Fruit fly (Drosophila melanogaster) whole organism, embryonic: ENCODE measurements around the gene parvin.
A peak's percentile ranks its signal among the peaks of the same experiment; 100 is the strongest.

Source experiments
- Atf6 ChIP-seq: fragments of 200-800 bp; sonication (Bioruptor generic); IDR thresholded peaks from 2 replicates; pipeline ENCODE4 v1.3.6; 2022; ENCODE audit warnings: missing biosample characterization, missing genetic modification characterization
- BEAF-32 ChIP-seq: fragments of 200-800 bp; sonication (Bioruptor generic); optimal IDR thresholded peaks from 3 replicates; lab custom pipeline; 2017; ENCODE audit warnings: missing biosample characterization, missing genetic modification characterization, mild to moderate bottlenecking, moderate library complexity, missing genetic modification reagents
- CG10654 ChIP-seq: fragments of 200-800 bp; sonication (Bioruptor generic); optimal IDR thresholded peaks from 2 replicates; lab custom pipeline; 2016; ENCODE audit warnings: missing biosample characterization, missing genetic modification characterization
- CG11695 ChIP-seq: fragments of 200-800 bp; sonication (Bioruptor generic); IDR thresholded peaks from 3 replicates; pipeline ENCODE4 v1.3.6; 2022; ENCODE audit warnings: missing biosample characterization, missing genetic modification characterization
- CG12219 ChIP-seq: fragments of 200-800 bp; sonication (Bioruptor generic); optimal IDR thresholded peaks from 3 replicates; lab custom pipeline; 2018; ENCODE audit warnings: missing biosample characterization, mild to moderate bottlenecking, missing genetic modification characterization
- CG12391 ChIP-seq: fragments of 200-800 bp; sonication (Bioruptor generic); optimal IDR thresholded peaks from 3 replicates; lab custom pipeline; 2018; ENCODE audit warnings: missing biosample characterization, mild to moderate bottlenecking, missing genetic modification characterization, moderate library complexity
- CG14441 ChIP-seq: fragments of 200-800 bp; sonication (Bioruptor generic); IDR thresholded peaks from 2 replicates; pipeline ENCODE4 v1.3.6; 2022; ENCODE audit warnings: missing biosample characterization, missing genetic modification characterization
- CG15601 ChIP-seq: fragments of 200-800 bp; sonication (Bioruptor generic); optimal IDR thresholded peaks from 3 replicates; lab custom pipeline; 2019; ENCODE audit warnings: missing biosample characterization, mild to moderate bottlenecking, missing genetic modification characterization, moderate library complexity
- CG17359 ChIP-seq: fragments of 200-800 bp; sonication (Bioruptor generic); optimal IDR thresholded peaks from 3 replicates; lab custom pipeline; 2018; ENCODE audit warnings: missing biosample characterization, mild to moderate bottlenecking, missing genetic modification characterization, moderate library complexity
- CG18764 ChIP-seq: fragments of 200-800 bp; sonication (Bioruptor generic); optimal IDR thresholded peaks from 3 replicates; lab custom pipeline; 2016; ENCODE audit warnings: missing biosample characterization, missing genetic modification characterization
- CG30020 ChIP-seq: fragments of 200-800 bp; optimal IDR thresholded peaks from 2 replicates; lab custom pipeline; 2019; ENCODE audit warnings: missing biosample characterization, mild to moderate bottlenecking, missing genetic modification characterization, moderate library complexity
- CG32772 ChIP-seq: fragments of 200-800 bp; sonication (Bioruptor generic); IDR thresholded peaks from 2 replicates; pipeline ENCODE4 v1.3.6; 2022; ENCODE audit warnings: missing biosample characterization, missing genetic modification characterization
- CG6254 ChIP-seq: fragments of 200-800 bp; sonication (Bioruptor generic); optimal IDR thresholded peaks from 3 replicates; lab custom pipeline; 2017; ENCODE audit warnings: mild to moderate bottlenecking, missing biosample characterization, missing genetic modification reagents, missing genetic modification characterization
- CG6654 ChIP-seq: fragments of 200-800 bp; sonication (Bioruptor generic); optimal IDR thresholded peaks from 2 replicates; lab custom pipeline; 2017; ENCODE audit warnings: missing biosample characterization, mild to moderate bottlenecking, missing genetic modification characterization
- CG6791 ChIP-seq: fragments of 200-800 bp; sonication (Bioruptor generic); IDR thresholded peaks from 3 replicates; pipeline ENCODE4 v1.3.6; 2022; ENCODE audit warnings: missing biosample characterization, missing genetic modification characterization; ENCODE audit not compliant: partially characterized antibody
- CG8359 ChIP-seq: fragments of 200-800 bp; sonication (Bioruptor generic); optimal IDR thresholded peaks from 2 replicates; lab custom pipeline; 2017; ENCODE audit warnings: missing biosample characterization, mild to moderate bottlenecking, missing genetic modification characterization, borderline replicate concordance
- CG9817 ChIP-seq: fragments of 200-800 bp; sonication (Bioruptor generic); optimal IDR thresholded peaks from 2 replicates; lab custom pipeline; 2018; ENCODE audit warnings: missing biosample characterization, mild to moderate bottlenecking, missing genetic modification characterization, moderate library complexity
- CG9876 ChIP-seq: fragments of 200-800 bp; sonication (Bioruptor generic); optimal IDR thresholded peaks from 2 replicates; lab custom pipeline; 2016; ENCODE audit warnings: missing biosample characterization, missing genetic modification characterization
- CrebB ChIP-seq: fragments of 200-800 bp; sonication (Bioruptor generic); optimal IDR thresholded peaks from 3 replicates; lab custom pipeline; 2018; ENCODE audit warnings: missing biosample characterization, mild to moderate bottlenecking, missing genetic modification characterization
- Dek ChIP-seq: fragments of 200-800 bp; sonication (Bioruptor generic); optimal IDR thresholded peaks from 3 replicates; lab custom pipeline; 2019; ENCODE audit warnings: missing biosample characterization, mild to moderate bottlenecking, missing genetic modification characterization, moderate library complexity
- Elba2 ChIP-seq: fragments of 200-800 bp; sonication (Bioruptor generic); optimal IDR thresholded peaks from 3 replicates; lab custom pipeline; 2016; ENCODE audit warnings: missing biosample characterization, missing genetic modification characterization
- Ets65A ChIP-seq: fragments of 200-800 bp; sonication (Bioruptor generic); peaks from one replicate; lab custom pipeline; 2016; ENCODE audit warnings: missing biosample characterization, missing genetic modification characterization
- HmgZ ChIP-seq: fragments of 200-800 bp; sonication (Bioruptor generic); optimal IDR thresholded peaks from 2 replicates; lab custom pipeline; 2018; ENCODE audit warnings: missing biosample characterization, mild to moderate bottlenecking, missing genetic modification characterization
- Hr51 ChIP-seq, 2 experiments: fragments of 200-800 bp; sonication (Bioruptor generic); optimal IDR thresholded peaks; 2 replicates in 1 of 2; 3 replicates in 1 of 2; lab custom pipeline; 2016 to 2018; ENCODE audit warnings: missing biosample characterization in 2 of 2, missing genetic modification characterization in 2 of 2, mild to moderate bottlenecking in 1 of 2, moderate library complexity in 1 of 2
- NC2α ChIP-seq: fragments of 200-800 bp; sonication (Bioruptor generic); optimal IDR thresholded peaks from 2 replicates; lab custom pipeline; 2016; ENCODE audit warnings: missing biosample characterization, missing genetic modification characterization
- NK7.1 ChIP-seq: fragments of 200-800 bp; sonication (Bioruptor generic); optimal IDR thresholded peaks from 3 replicates; lab custom pipeline; 2016; ENCODE audit warnings: missing biosample characterization, missing genetic modification characterization
- Nf-YA ChIP-seq: fragments of 200-800 bp; sonication (Bioruptor generic); IDR thresholded peaks from 2 replicates; pipeline ENCODE4 v1.3.6; 2022; ENCODE audit warnings: missing biosample characterization, missing genetic modification characterization
- Scr ChIP-seq: fragments of 200-800 bp; sonication (Bioruptor generic); IDR thresholded peaks from 2 replicates; pipeline ENCODE4 v1.3.6; 2022; ENCODE audit warnings: missing biosample characterization, missing genetic modification characterization; ENCODE audit not compliant: partially characterized antibody
- Ssrp ChIP-seq: fragments of 200-800 bp; sonication (Bioruptor generic); optimal IDR thresholded peaks from 2 replicates; lab custom pipeline; 2018; ENCODE audit warnings: missing biosample characterization, mild to moderate bottlenecking, missing genetic modification characterization, moderate library complexity
- Xrp1 ChIP-seq: fragments of 200-800 bp; sonication (Bioruptor generic); IDR thresholded peaks from 2 replicates; pipeline ENCODE4 v1.3.6; 2022; ENCODE audit warnings: missing biosample characterization, missing genetic modification characterization
- ci ChIP-seq: fragments of 200-800 bp; sonication (Bioruptor generic); IDR thresholded peaks from 3 replicates; pipeline ENCODE4 v1.3.6; 2022; ENCODE audit warnings: missing biosample characterization, missing genetic modification characterization
- corto ChIP-seq: fragments of 200-800 bp; sonication (Bioruptor generic); optimal IDR thresholded peaks from 2 replicates; lab custom pipeline; 2016; ENCODE audit warnings: missing biosample characterization, mild to moderate bottlenecking, missing genetic modification characterization, moderate library complexity
- esg ChIP-seq: fragments of 200-800 bp; sonication (Bioruptor generic); conservative IDR thresholded peaks from 2 replicates; pipeline ENCODE4 v1.3.6; 2022; ENCODE audit warnings: missing biosample characterization, missing genetic modification characterization
- gfzf ChIP-seq: fragments of 200-800 bp; sonication (Bioruptor generic); optimal IDR thresholded peaks from 2 replicates; lab custom pipeline; 2016; ENCODE audit warnings: missing biosample characterization, mild to moderate bottlenecking, missing genetic modification characterization, moderate library complexity
- gro ChIP-seq: fragments of 200-800 bp; sonication (Bioruptor generic); optimal IDR thresholded peaks from 2 replicates; lab custom pipeline; 2016; ENCODE audit warnings: missing biosample characterization, missing genetic modification characterization
- kah ChIP-seq: fragments of 200-800 bp; sonication (Bioruptor generic); optimal IDR thresholded peaks from 2 replicates; lab custom pipeline; 2018; ENCODE audit warnings: missing biosample characterization, mild to moderate bottlenecking, missing genetic modification characterization
- ken ChIP-seq: fragments of 200-800 bp; sonication (Bioruptor generic); IDR thresholded peaks from 3 replicates; pipeline ENCODE4 v1.3.6; 2022; ENCODE audit warnings: missing biosample characterization, missing genetic modification characterization
- knrl ChIP-seq: fragments of 200-800 bp; sonication (Bioruptor generic); IDR thresholded peaks from 3 replicates; pipeline ENCODE4 v1.3.6; 2022; ENCODE audit warnings: missing biosample characterization, missing genetic modification characterization; ENCODE audit not compliant: partially characterized antibody
- p53 ChIP-seq: fragments of 200-800 bp; sonication (Bioruptor generic); optimal IDR thresholded peaks from 2 replicates; lab custom pipeline; 2016; ENCODE audit warnings: missing biosample characterization, missing genetic modification characterization
- pnt ChIP-seq: fragments of 200-800 bp; sonication (Bioruptor generic); optimal IDR thresholded peaks from 3 replicates; lab custom pipeline; 2016; ENCODE audit warnings: missing biosample characterization, missing genetic modification characterization
- prd ChIP-seq, 3 experiments: fragments of >200 bp in 2 of 3; fragments of 200-800 bp in 1 of 3; sonication (Bioruptor generic) in 1 of 3; optimal IDR thresholded peaks in 2 of 3; IDR thresholded peaks in 1 of 3; 2 replicates in 2 of 3; 3 replicates in 1 of 3; pipeline versions ENCODE4 v1.3.6 to Lab custom; 2017 to 2022; ENCODE audit warnings: missing biosample characterization in 1 of 3, missing genetic modification characterization in 1 of 3
- pzg ChIP-seq: fragments of 200-800 bp; sonication (Bioruptor generic); optimal IDR thresholded peaks from 3 replicates; lab custom pipeline; 2018; ENCODE audit warnings: missing biosample characterization, mild to moderate bottlenecking, missing genetic modification characterization, moderate library complexity
- repo ChIP-seq: fragments of 200-800 bp; sonication (Bioruptor generic); optimal IDR thresholded peaks from 2 replicates; lab custom pipeline; 2016; ENCODE audit warnings: missing biosample characterization, missing genetic modification characterization
- row ChIP-seq: fragments of 200-800 bp; sonication (Bioruptor generic); IDR thresholded peaks from 3 replicates; pipeline ENCODE4 v1.3.6; 2022; ENCODE audit warnings: missing biosample characterization, missing genetic modification characterization
- slp2 ChIP-seq: fragments of 200-800 bp; sonication (Bioruptor generic); optimal IDR thresholded peaks from 2 replicates; lab custom pipeline; 2016; ENCODE audit warnings: missing biosample characterization, missing genetic modification characterization
- sna ChIP-seq: fragments of 200-800 bp; sonication (Bioruptor generic); IDR thresholded peaks from 2 replicates; pipeline ENCODE4 v1.3.6; 2022; ENCODE audit warnings: missing biosample characterization, missing genetic modification characterization; ENCODE audit not compliant: partially characterized antibody
- ssp ChIP-seq: fragments of 200-800 bp; sonication (Bioruptor generic); IDR thresholded peaks from 2 replicates; pipeline ENCODE4 v1.3.6; 2022; ENCODE audit warnings: missing biosample characterization, missing genetic modification characterization
- tna ChIP-seq: fragments of 200-800 bp; sonication (Bioruptor generic); IDR thresholded peaks from 2 replicates; pipeline ENCODE4 v1.3.6; 2022; ENCODE audit warnings: missing biosample characterization, missing genetic modification characterization; ENCODE audit not compliant: partially characterized antibody
- wdn ChIP-seq: fragments of 200-800 bp; sonication (Bioruptor generic); IDR thresholded peaks from 2 replicates; pipeline ENCODE4 v1.3.6; 2022; ENCODE audit warnings: missing biosample characterization, missing genetic modification characterization

The parvin gene

DNA sequence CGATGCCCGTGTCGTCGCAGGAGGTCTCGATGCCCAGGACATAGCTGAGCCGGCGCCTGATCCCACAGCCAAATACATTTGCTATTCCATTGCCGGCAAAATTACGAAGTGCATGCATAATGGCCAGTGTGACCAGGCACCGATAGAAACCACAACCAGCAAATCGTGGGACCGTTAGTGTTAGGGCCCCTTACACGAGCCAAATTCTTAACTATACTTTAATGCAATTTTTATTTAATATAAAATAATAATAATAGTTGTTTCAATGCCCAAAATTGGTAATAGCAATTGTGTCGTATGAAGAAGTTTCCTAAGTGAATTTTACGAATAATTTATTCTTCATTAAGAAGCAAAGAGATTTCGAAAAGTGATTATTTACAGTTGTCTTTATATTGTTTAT is 44.2 kb upstream of the parvin start, which contains the start of gene Tcs4 (continued):
- TF ChIP-seq wdn (no peak), kah (GFP tag; lab: Kevin White, UChicago) (no peak), CG8359 (GFP tag; lab: Kevin White, UChicago) (no peak), Hr51 (GFP tag; optimal IDR thresholded peaks at IDR 0.05; lab: Kevin White, UChicago) (no peak), ci (peak; percentile 57; the same call in 2 of the 3 replicates), HmgZ (tag; lab: Kevin White, UChicago) (peak; percentile 21), BEAF-32 (GFP tag; lab: Kevin White, UChicago) (peak; percentile 8), sna (GFP tag; lab: Robert Waterston, UW) (peak; percentile 66; the same call in 1 of the 2 replicates), CG6791 (peak; percentile 72; the same call in 2 of the 3 replicates), repo (no peak), Dek (tag; lab: Kevin White, UChicago) (peak; percentile 15), CG12219 (GFP tag; lab: Kevin White, UChicago) (no peak), p53 (GFP tag; lab: Kevin White, UChicago) (no peak), ken (GFP tag; lab: Robert Waterston, UW) (0 out of 3 replicates have a peak, but pooled peaks have one; percentile 4), CG15601 (peak; percentile 27), CG32772 (GFP tag; lab: Robert Waterston, UW) (no peak), Nf-YA (GFP tag; lab: Robert Waterston, UW) (no peak), CG9876 (GFP tag; lab: Kevin White, UChicago) (no peak), CG17359 (tag; lab: Kevin White, UChicago) (peak; percentile 13), slp2 (no peak), NC2α (GFP tag; lab: Kevin White, UChicago) (no peak), gfzf (GFP tag; lab: Kevin White, UChicago) (peak; percentile 63), CG14441 (GFP tag; lab: Robert Waterston, UW) (no peak), CG9817 (tag; lab: Kevin White, UChicago) (no peak), prd (optimal IDR thresholded peaks at IDR 0.05; lab: Kevin White, UChicago) (no peak), prd (GFP tag; IDR thresholded peaks at IDR 0.05; lab: Robert Waterston, UW) (peak; percentile 26; the same call in 1 of the 3 replicates), pnt (GFP tag; lab: Kevin White, UChicago) (no peak), CrebB (tag; lab: Kevin White, UChicago) (no peak), Ssrp (tag; lab: Kevin White, UChicago) (peak; percentile 5), ssp (GFP tag; lab: Robert Waterston, UW) (no peak), CG12391 (tag; lab: Kevin White, UChicago) (peak; percentile 63), CG30020 (tag; lab: Kevin White, UChicago) (peak; percentile 56), Atf6 (GFP tag; lab: Robert Waterston, UW) (no peak), row (GFP tag; lab: Robert Waterston, UW) (peak; percentile 76), Xrp1 (GFP tag; lab: Robert Waterston, UW) (peak; percentile 43; the same call in 1 of the 2 replicates), esg (GFP tag; lab: Robert Waterston, UW) (no peak), CG18764 (GFP tag; lab: Kevin White, UChicago) (peak; percentile 99), NK7.1 (GFP tag; lab: Kevin White, UChicago) (no peak), CG6654 (GFP tag; lab: Kevin White, UChicago) (no peak), Elba2 (GFP tag; lab: Kevin White, UChicago) (peak; percentile 25), pzg (peak; percentile 43), CG10654 (GFP tag; lab: Kevin White, UChicago) (no peak), CG6254 (GFP tag; lab: Kevin White, UChicago) (no peak), tna (GFP tag; lab: Robert Waterston, UW) (no peak), knrl (peak; percentile 42; the same call in 1 of the 3 replicates), corto (GFP tag; lab: Kevin White, UChicago) (no peak), Scr (GFP tag; lab: Robert Waterston, UW) (peak; percentile 59), Ets65A (peak; percentile 67), gro (GFP tag; lab: Kevin White, UChicago) (no peak), CG11695 (GFP tag; lab: Robert Waterston, UW) (0 out of 3 replicates have a peak, but pooled peaks have one; percentile 18)
